Fruit fly (Drosophila melanogaster) S2 (cell line): ENCODE data around the gene bgm.

Experiments
- CG8478 ChIP-seq: fragments of >200 bp; optimal IDR thresholded peaks from 2 replicates; lab custom pipeline; 2018
- CTCF ChIP-seq, 2 experiments: fragments of >200 bp; optimal IDR thresholded peaks; 2 replicates each; lab custom pipeline; 2018

DNA sequence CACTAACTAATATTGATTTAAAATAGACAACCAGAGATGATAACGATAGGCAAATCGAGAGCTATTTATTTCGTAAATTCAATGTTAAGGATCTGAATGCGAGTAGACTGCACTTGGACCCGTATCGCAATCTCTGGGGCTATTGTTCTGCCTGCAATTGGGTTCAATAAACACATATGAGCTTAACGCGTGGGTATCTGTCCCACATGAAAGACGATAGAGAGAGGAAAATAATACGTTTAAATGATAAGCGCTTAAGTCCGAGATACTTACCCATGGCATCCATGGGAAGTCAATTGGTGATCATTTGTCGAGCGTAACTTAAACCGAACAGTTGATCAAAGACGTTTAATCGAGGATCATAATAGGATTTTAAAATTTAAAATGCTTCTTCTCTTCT lies 33.0 kb upstream of the bgm start, which contains the start of gene NimC2:
- TF ChIP-seq CG8478 (lab: Kevin White, UChicago) = no peak
- TF ChIP-seq CTCF (optimal IDR thresholded peaks at IDR 0.05; lab: Kevin White, UChicago) = no peak
